Worm (Caenorhabditis elegans): Measurements from ENCODE around the gene srh-28.

DNA sequence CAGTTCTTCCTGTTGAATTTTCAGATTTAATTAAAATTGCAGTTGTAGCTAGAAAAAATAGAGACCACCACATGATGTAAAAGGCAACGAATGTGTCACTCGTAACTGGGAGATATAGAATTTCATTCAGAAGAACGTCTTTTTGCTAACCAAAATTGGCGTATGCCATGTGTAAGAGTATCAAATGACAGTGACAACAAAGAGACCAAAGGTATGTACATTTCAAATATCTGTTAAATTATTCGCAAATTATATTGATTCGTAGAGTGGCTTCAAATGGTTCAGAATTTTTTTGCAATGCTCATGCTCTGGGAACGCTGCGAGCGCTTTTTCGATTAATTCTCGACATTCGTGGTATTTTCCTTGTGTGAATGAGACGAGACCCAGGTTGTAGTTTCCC is 13.2 kb downstream of the srh-28 start, which contains the start of gene T25F10.4:
- TF ChIP-seq dao-5 (tag; optimal IDR thresholded peaks at IDR 0.05) (no peak), W03F9.2 (tag; optimal IDR thresholded peaks at IDR 0.05) (no peak), him-1 (tag; optimal IDR thresholded peaks at IDR 0.05) (no peak)
